Worm (Caenorhabditis elegans): Measurements from ENCODE around the gene ztf-29.

DNA sequence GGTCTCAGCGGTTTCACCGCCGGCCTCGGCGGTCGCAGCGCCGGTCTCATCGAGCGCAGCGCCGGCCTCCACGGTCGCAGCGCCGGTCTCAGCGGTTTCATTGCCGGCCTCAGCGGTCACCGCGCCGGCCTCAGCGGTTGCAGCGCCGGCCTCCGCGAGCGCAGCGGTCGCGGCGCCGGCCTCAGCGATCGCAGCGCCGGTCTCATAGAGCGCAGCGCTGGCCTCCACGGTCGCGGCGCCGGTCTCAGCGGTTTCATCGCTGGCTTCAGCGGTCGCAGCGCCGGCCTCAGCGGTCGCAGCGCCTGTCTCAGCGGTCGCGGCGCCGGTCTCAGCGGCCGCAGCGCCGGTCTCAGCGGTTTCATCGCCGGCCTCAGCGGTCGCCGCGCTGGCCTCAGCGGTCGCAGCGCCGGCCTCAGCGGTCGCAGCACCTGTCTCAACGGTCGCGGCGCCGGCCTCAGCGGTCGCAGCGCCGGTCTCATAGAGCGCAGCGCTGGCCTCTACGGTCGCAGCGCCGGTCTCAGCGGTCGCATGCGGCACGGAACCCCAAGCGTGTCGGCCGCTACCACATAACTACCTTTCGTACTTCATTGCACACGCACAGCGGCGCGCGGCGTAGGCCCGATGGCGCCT is 50.8 kb downstream of the ztf-29 start:
- no peak for TF ChIP-seq ztf-11 (tag; optimal IDR thresholded peaks at IDR 0.05)
- TF ChIP-seq zag-1 (tag; optimal IDR thresholded peaks at IDR 0.05): no peak

Data from whole organism, L1 larva.